Worm (Caenorhabditis elegans) whole organism, late embryonic: ENCODE measurements around the gene K02F3.2.

Experiments
- C08G9.2 ChIP-seq: sonication (generic microtip); optimal IDR thresholded peaks from 2 replicates; lab custom pipeline; 2016; ENCODE audit warnings: mild to moderate bottlenecking, missing genetic modification characterization, moderate library complexity, missing compliant biosample characterization
- C38D4.7 ChIP-seq: fragments of 200-800 bp; sonication (Bioruptor generic); optimal IDR thresholded peaks from 2 replicates; lab custom pipeline; 2018; ENCODE audit warnings: mild to moderate bottlenecking, missing genetic modification characterization, moderate library complexity, missing compliant biosample characterization
- F13H6.1 ChIP-seq: sonication (generic microtip); optimal IDR thresholded peaks from 2 replicates; lab custom pipeline; 2016; ENCODE audit warnings: missing genetic modification characterization, missing compliant biosample characterization
- K02D7.2 ChIP-seq: sonication (generic microtip); optimal IDR thresholded peaks from 2 replicates; lab custom pipeline; 2017; ENCODE audit warnings: mild to moderate bottlenecking, missing genetic modification characterization, missing compliant biosample characterization
- T23F11.4 ChIP-seq: fragments of 200-800 bp; sonication (Bioruptor generic); optimal IDR thresholded peaks from 2 replicates; lab custom pipeline; 2018; ENCODE audit warnings: mild to moderate bottlenecking, missing genetic modification characterization, missing compliant biosample characterization
- Y22D7AL.16 ChIP-seq: sonication (generic microtip); optimal IDR thresholded peaks from 2 replicates; lab custom pipeline; 2016; ENCODE audit warnings: missing genetic modification characterization, missing compliant biosample characterization
- ama-1 ChIP-seq: fragments of 150-350 bp; optimal IDR thresholded peaks from 2 replicates; lab custom pipeline; 2014
- ceh-19 ChIP-seq: fragments of 200-800 bp; sonication (Bioruptor generic); optimal IDR thresholded peaks from 2 replicates; lab custom pipeline; 2018; ENCODE audit warnings: mild to moderate bottlenecking, missing genetic modification characterization, missing compliant biosample characterization
- ceh-2 ChIP-seq: sonication (generic microtip); optimal IDR thresholded peaks from 2 replicates; lab custom pipeline; 2016; ENCODE audit warnings: missing genotype, missing genetic modification characterization, missing compliant biosample characterization
- ceh-24 ChIP-seq: sonication (generic microtip); optimal IDR thresholded peaks from 2 replicates; lab custom pipeline; 2016; ENCODE audit warnings: mild to moderate bottlenecking, missing genetic modification characterization, missing compliant biosample characterization
- ceh-34 ChIP-seq: sonication (generic microtip); optimal IDR thresholded peaks from 2 replicates; lab custom pipeline; 2016; ENCODE audit warnings: mild to moderate bottlenecking, missing genetic modification characterization, missing compliant biosample characterization
- ceh-45 ChIP-seq: fragments of 200-800 bp; sonication (Bioruptor generic); IDR thresholded peaks from 2 replicates; pipeline ENCODE4 v1.3.6; 2022; ENCODE audit warnings: missing genetic modification reagents, missing genetic modification characterization, missing compliant biosample characterization
- ceh-48 ChIP-seq: sonication (generic microtip); optimal IDR thresholded peaks from 2 replicates; lab custom pipeline; 2016; ENCODE audit warnings: missing genetic modification characterization, inconsistent platforms, missing compliant biosample characterization
- ceh-6 ChIP-seq: fragments of 200-800 bp; sonication (Bioruptor generic); optimal IDR thresholded peaks from 2 replicates; lab custom pipeline; 2018; ENCODE audit warnings: mild to moderate bottlenecking, missing genetic modification characterization, missing compliant biosample characterization
- ceh-9 ChIP-seq: sonication (generic microtip); optimal IDR thresholded peaks from 2 replicates; lab custom pipeline; 2016; ENCODE audit warnings: mild to moderate bottlenecking, missing genetic modification characterization, inconsistent platforms, missing compliant biosample characterization
- che-1 ChIP-seq: sonication (generic microtip); optimal IDR thresholded peaks from 2 replicates; lab custom pipeline; 2016; ENCODE audit warnings: mild to moderate bottlenecking, missing genetic modification characterization, missing compliant biosample characterization
- dve-1 ChIP-seq: sonication (generic microtip); optimal IDR thresholded peaks from 2 replicates; lab custom pipeline; 2017; ENCODE audit warnings: antibody characterized with exemption, mild to moderate bottlenecking, missing genetic modification characterization, missing compliant biosample characterization
- elt-2 ChIP-seq: sonication (generic microtip); optimal IDR thresholded peaks from 2 replicates; lab custom pipeline; 2016; ENCODE audit warnings: missing genetic modification reagents, missing genetic modification characterization, missing compliant biosample characterization
- fkh-10 ChIP-seq: fragments of 150-350 bp; optimal IDR thresholded peaks from 2 replicates; lab custom pipeline; 2014; ENCODE audit warnings: missing biosample characterization, missing genetic modification reagents, missing genetic modification characterization
- gmeb-2 ChIP-seq: sonication (generic microtip); optimal IDR thresholded peaks from 2 replicates; lab custom pipeline; 2016; ENCODE audit warnings: missing genetic modification characterization, inconsistent platforms, missing compliant biosample characterization
- lin-11 ChIP-seq: fragments of 200-800 bp; sonication (Bioruptor generic); optimal IDR thresholded peaks from 2 replicates; lab custom pipeline; 2018; ENCODE audit warnings: mild to moderate bottlenecking, missing genetic modification characterization, missing compliant biosample characterization
- madf-2 ChIP-seq: sonication (generic microtip); optimal IDR thresholded peaks from 2 replicates; lab custom pipeline; 2017; ENCODE audit warnings: missing genetic modification characterization, missing compliant biosample characterization
- nfya-1 ChIP-seq: sonication (generic microtip); optimal IDR thresholded peaks from 2 replicates; lab custom pipeline; 2017; ENCODE audit warnings: missing genetic modification characterization, mild to moderate bottlenecking, missing compliant biosample characterization, antibody characterized with exemption, moderate library complexity
- nhr-11 ChIP-seq: fragments of 150-350 bp; optimal IDR thresholded peaks from 2 replicates; lab custom pipeline; 2014; ENCODE audit warnings: missing biosample characterization, missing genetic modification characterization
- odd-2 ChIP-seq: sonication (generic microtip); optimal IDR thresholded peaks from 2 replicates; lab custom pipeline; 2017; ENCODE audit warnings: antibody characterized with exemption, mild to moderate bottlenecking, missing genetic modification characterization, missing compliant biosample characterization
- pax-1 ChIP-seq: fragments of 150-350 bp; optimal IDR thresholded peaks from 2 replicates; lab custom pipeline; 2014; ENCODE audit warnings: missing biosample characterization, missing genetic modification characterization
- pha-2 ChIP-seq: sonication (generic microtip); optimal IDR thresholded peaks from 2 replicates; lab custom pipeline; 2017; ENCODE audit warnings: mild to moderate bottlenecking, missing genetic modification characterization, missing compliant biosample characterization
- ref-2 ChIP-seq: sonication (generic microtip); optimal IDR thresholded peaks from 2 replicates; lab custom pipeline; 2016; ENCODE audit warnings: missing genetic modification characterization, missing compliant biosample characterization
- rnt-1 ChIP-seq: sonication (generic microtip); optimal IDR thresholded peaks from 2 replicates; lab custom pipeline; 2016; ENCODE audit warnings: missing genetic modification characterization, missing compliant biosample characterization
- sox-4 ChIP-seq: sonication (generic microtip); optimal IDR thresholded peaks from 2 replicates; lab custom pipeline; 2017; ENCODE audit warnings: mild to moderate bottlenecking, missing genetic modification characterization, inconsistent platforms, missing compliant biosample characterization
- ttx-3 ChIP-seq: sonication (generic microtip); optimal IDR thresholded peaks from 2 replicates; lab custom pipeline; 2016; ENCODE audit warnings: missing genetic modification reagents, missing genetic modification characterization, missing compliant biosample characterization
- unc-3 ChIP-seq, 2 experiments: fragments of 200-800 bp in 1 of 2; sonication (Bioruptor generic) in 1 of 2; sonication (generic microtip) in 1 of 2; conservative IDR thresholded peaks in 1 of 2; optimal IDR thresholded peaks in 1 of 2; 2 replicates each; pipeline versions ENCODE4 v1.3.6 to Lab custom; 2016 to 2022; ENCODE audit warnings: missing compliant biosample characterization in 2 of 2, missing genetic modification characterization in 2 of 2, missing genetic modification reagents in 1 of 2
- unc-86 ChIP-seq: sonication (generic microtip); optimal IDR thresholded peaks from 2 replicates; lab custom pipeline; 2016; ENCODE audit warnings: missing genetic modification characterization, missing compliant biosample characterization
- ztf-16 ChIP-seq: sonication (generic microtip); optimal IDR thresholded peaks from 2 replicates; lab custom pipeline; 2017; ENCODE audit warnings: missing genetic modification characterization, missing compliant biosample characterization

The K02F3.2 gene

ce11 chrIII:833711-834442 lies 11.8 kb upstream of the K02F3.2 start (continued):
- TF ChIP-seq rnt-1 (peak; percentile 85), C38D4.7 (no peak)

ce11 chrIII:834443-834815 lies 11.2 kb upstream of the K02F3.2 start:
- no peak for TF ChIP-seq ceh-34 (tag; lab: Kevin White, UChicago)
- 0 out of 2 replicates have a peak, but pooled peaks have one; percentile 25 for TF ChIP-seq ceh-45

- TF ChIP-seq ceh-48 (tag; lab: Kevin White, UChicago) = no peak
- TF ChIP-seq ceh-9 (tag; lab: Kevin White, UChicago) = no peak
- peak; percentile 54 for TF ChIP-seq ama-1 (lab: Kevin White, UChicago)
- TF ChIP-seq, all 69 proteins: peak for 1
Observed at ce11 chrIII:835208-835607, 10.4 kb upstream of the K02F3.2 start.

DNA sequence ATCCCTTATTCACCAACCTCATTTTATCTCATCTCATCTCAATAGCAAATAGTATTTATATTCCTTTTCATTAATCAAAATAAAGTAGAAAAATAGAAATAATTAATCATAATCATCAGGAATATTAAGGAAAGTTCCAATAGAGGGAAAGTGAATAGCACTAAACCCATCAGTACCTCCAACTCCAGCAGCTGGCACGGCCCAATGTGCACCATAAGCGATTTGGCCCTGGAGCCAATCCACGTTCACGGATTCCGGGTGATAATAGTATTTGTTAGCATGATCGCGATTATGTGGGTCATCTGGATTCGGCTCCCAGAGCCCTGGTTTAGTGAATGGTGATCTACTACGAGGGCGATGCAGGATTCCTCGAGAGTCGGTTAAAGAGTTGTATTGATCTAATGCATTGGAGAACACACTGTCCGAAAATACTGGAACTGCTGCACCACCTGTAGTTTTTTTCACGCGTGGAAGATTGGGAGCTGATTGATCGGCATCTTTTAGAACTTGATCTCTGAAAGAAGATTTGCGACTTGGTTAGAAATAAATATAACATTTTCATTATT lies 9.8 kb upstream of the K02F3.2 start:
- TF ChIP-seq nfya-1 (tag; lab: Kevin White, UChicago) (peak; percentile 67), odd-2 (tag; lab: Kevin White, UChicago) (no peak), Y22D7AL.16 (tag; lab: Kevin White, UChicago) (peak; percentile 50), ceh-6 (GFP tag; lab: Kevin White, UChicago) (no peak), ceh-2 (tag; lab: Kevin White, UChicago) (no peak), K02D7.2 (tag; lab: Kevin White, UChicago) (peak; percentile 52), ttx-3 (tag; lab: Kevin White, UChicago) (no peak), madf-2 (peak; percentile 91), ceh-19 (GFP tag; lab: Kevin White, UChicago) (peak; percentile 32), sox-4 (peak; percentile 70), fkh-10 (GFP tag; lab: Kevin White, UChicago) (peak; percentile 28), ztf-16 (tag; lab: Kevin White, UChicago) (peak; percentile 35), pha-2 (tag; lab: Kevin White, UChicago) (peak; percentile 77), ceh-24 (peak; percentile 30), ref-2 (tag; lab: Kevin White, UChicago) (peak; percentile 38), C08G9.2 (peak; percentile 34), nhr-11 (tag; lab: Kevin White, UChicago) (peak; percentile 49), ceh-9 (tag; lab: Kevin White, UChicago) (peak; percentile 22), T23F11.4 (GFP tag; lab: Kevin White, UChicago) (peak; percentile 81), gmeb-2 (tag; lab: Kevin White, UChicago) (peak; percentile 73), ceh-48 (tag; lab: Kevin White, UChicago) (peak; percentile 26), che-1 (tag; lab: Kevin White, UChicago) (peak; percentile 54), rnt-1 (no peak), unc-3 (GFP tag; conservative IDR thresholded peaks at IDR 0.05; lab: Robert Waterston, UW) (peak; percentile 26; the same call in 1 of the 2 replicates), unc-3 (tag; optimal IDR thresholded peaks at IDR 0.05; lab: Kevin White, UChicago) (no peak), dve-1 (tag; lab: Kevin White, UChicago) (peak; percentile 43), unc-86 (tag; lab: Kevin White, UChicago) (no peak), F13H6.1 (peak; percentile 13), ceh-45 (peak; percentile 70), pax-1 (tag; lab: Kevin White, UChicago) (no peak), elt-2 (tag; lab: Kevin White, UChicago) (peak; percentile 9), ama-1 (lab: Kevin White, UChicago) (peak; percentile 95), C38D4.7 (peak; percentile 61), lin-11 (tag; lab: Kevin White, UChicago) (peak; percentile 57)
